Fruit fly (Drosophila melanogaster) S2 (cell line): ENCODE measurements around the gene Pcmt.

Source experiments
- CG8478 ChIP-seq: fragments of >200 bp; optimal IDR thresholded peaks from 2 replicates; lab custom pipeline; 2018
- CTCF ChIP-seq, 2 experiments: fragments of >200 bp; optimal IDR thresholded peaks; 2 replicates each; lab custom pipeline; 2018

dm6 chr3R:5570635-5571436, 16.7 kb upstream of the Pcmt start, which contains the start of gene CRMP:
- no peak for TF ChIP-seq CG8478 (lab: Kevin White, UChicago)
- TF ChIP-seq CTCF (optimal IDR thresholded peaks at IDR 0.05; lab: Kevin White, UChicago), result no peak
